Fruit fly (Drosophila melanogaster): ENCODE data around the gene obst-H.

obst-H gene

DNA sequence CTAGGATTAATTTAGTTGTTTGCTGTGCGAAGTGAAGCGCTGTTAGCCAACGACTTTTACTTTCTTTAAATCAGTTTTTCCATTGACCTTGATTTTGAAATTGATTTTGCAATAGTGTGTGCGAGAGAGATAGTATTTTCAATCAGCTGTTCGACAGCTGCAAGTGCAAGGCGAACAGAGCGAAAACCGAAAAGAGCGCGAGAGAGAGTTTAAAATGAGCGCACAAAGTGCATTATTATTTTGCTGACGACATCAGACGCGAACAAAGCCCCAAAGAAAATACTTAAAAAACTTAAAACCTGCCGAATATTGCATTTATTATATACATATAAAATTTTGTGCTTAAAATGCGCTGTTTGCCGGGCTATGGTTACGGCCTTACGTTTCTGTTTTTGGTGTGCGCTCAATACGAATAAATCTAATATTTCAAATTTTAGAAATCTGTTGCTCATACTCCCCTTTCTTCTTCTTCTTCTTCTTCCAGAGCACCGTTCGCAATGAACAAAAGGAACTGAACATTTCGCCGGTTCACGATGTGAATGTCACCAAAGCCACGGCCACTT is 17.3 kb downstream of the obst-H start:
- no peak for TF ChIP-seq noc (tag; optimal IDR thresholded peaks at IDR 0.05)

- peak; percentile 16 for TF ChIP-seq noc (tag; optimal IDR thresholded peaks at IDR 0.05)
Measured at dm6 chr3L:15510787-15511186, 18.3 kb downstream of the obst-H start, which contains the start of gene MsrA. TSS of gene MsrA (plus strand) at chr3L:15511052.

dm6 chr3L:15509398-15509797 is 19.6 kb downstream of the obst-H start, which contains the start of the genes gdl and gdl-ORF39:
TSS of gene gdl (plus strand) at chr3L:15509445.
TSS of gene gdl-ORF39 (plus strand) at chr3L:15509445.
- no peak for TF ChIP-seq noc (tag; optimal IDR thresholded peaks at IDR 0.05)

dm6 chr3L:15508750-15509149 is 20.3 kb downstream of the obst-H start, which contains the start of gene Z600:
TSS of gene Z600 (plus strand) at chr3L:15509061.
- no peak for TF ChIP-seq noc (tag; optimal IDR thresholded peaks at IDR 0.05)

dm6 chr3L:15508233-15508632 is 20.8 kb downstream of the obst-H start, which contains the start of gene CG7841:
TSS of gene CG7841 (minus strand) at chr3L:15508252.
- TF ChIP-seq noc (tag; optimal IDR thresholded peaks at IDR 0.05) = peak; percentile 99

dm6 chr3L:15507148-15507896 is 21.7 kb downstream of the obst-H start:
- no peak for TF ChIP-seq noc (tag; optimal IDR thresholded peaks at IDR 0.05)

dm6 chr3L:15506174-15506926 is 22.7 kb downstream of the obst-H start:
- no peak for TF ChIP-seq noc (tag; optimal IDR thresholded peaks at IDR 0.05)

DNA sequence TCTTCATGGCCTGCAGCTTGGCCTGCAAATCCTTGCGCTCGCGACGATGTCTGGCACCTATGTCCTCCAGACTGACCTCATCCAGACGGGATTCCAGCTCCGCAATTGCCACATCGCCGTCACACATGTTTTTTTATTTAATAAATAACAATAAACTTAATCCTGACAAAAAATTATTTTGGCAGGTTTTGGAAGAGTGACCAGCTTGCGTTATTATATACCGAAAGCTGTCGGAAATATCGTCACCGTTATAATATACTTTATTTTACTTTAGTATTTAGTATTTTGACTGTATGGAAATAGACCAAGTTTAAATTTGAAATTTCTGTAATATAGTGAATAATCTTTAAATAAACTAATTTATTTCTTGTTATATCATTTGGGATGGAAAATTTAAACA is 24.4 kb downstream of the obst-H start, which contains the start of gene CG7857:
TSS of gene CG7857 (minus strand) at position 208 of the 400 bp plus-strand sequence.
- no peak for TF ChIP-seq noc (tag; optimal IDR thresholded peaks at IDR 0.05)

dm6 chr3L:15502256-15502655 is 26.8 kb downstream of the obst-H start:
- TF ChIP-seq noc (tag; optimal IDR thresholded peaks at IDR 0.05) = no peak

dm6 chr3L:15501646-15501972 is 27.4 kb downstream of the obst-H start:
- peak; percentile 9 for TF ChIP-seq noc (tag; optimal IDR thresholded peaks at IDR 0.05)

dm6 chr3L:15500813-15501645 is 28.0 kb downstream of the obst-H start, which contains the start of gene CG7272:
TSS of gene CG7272 (plus strand) at chr3L:15500938.
- TF ChIP-seq noc (tag; optimal IDR thresholded peaks at IDR 0.05) = peak; percentile 12

- TF ChIP-seq noc (tag; optimal IDR thresholded peaks at IDR 0.05) = no peak
Measured at dm6 chr3L:15498745-15499144, 30.3 kb downstream of the obst-H start, which contains the start of gene CG7275. TSS of gene CG7275 (plus strand) at chr3L:15498959.

- no peak for TF ChIP-seq noc (tag; optimal IDR thresholded peaks at IDR 0.05)
Measured at dm6 chr3L:15497902-15498301, 31.1 kb downstream of the obst-H start, which contains the start of gene CG7276. TSS of gene CG7276 (plus strand) at chr3L:15498202.

DNA sequence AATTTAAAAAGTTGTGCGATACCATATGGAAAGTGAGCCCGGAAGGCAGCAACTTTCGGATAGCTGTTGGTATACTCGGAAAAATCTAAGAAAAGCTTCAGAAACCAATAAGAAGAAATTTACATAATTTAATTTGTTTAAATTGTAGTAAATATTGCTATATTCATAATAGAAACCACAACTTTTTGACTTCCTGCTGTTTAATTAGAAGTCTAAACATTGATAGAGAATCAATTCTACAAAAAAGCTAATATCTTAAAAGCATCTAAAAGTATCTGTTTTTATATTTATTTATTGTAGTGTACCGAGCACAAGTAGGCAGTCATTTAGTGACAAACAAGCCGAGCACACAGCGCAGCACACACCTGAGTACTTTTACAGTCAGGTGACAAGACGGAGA is 32.8 kb downstream of the obst-H start, which contains the start of gene CG13455:
TSS of gene CG13455 (plus strand) at position 301 of the 400 bp plus-strand sequence.
- TF ChIP-seq noc (tag; optimal IDR thresholded peaks at IDR 0.05) = no peak

DNA sequence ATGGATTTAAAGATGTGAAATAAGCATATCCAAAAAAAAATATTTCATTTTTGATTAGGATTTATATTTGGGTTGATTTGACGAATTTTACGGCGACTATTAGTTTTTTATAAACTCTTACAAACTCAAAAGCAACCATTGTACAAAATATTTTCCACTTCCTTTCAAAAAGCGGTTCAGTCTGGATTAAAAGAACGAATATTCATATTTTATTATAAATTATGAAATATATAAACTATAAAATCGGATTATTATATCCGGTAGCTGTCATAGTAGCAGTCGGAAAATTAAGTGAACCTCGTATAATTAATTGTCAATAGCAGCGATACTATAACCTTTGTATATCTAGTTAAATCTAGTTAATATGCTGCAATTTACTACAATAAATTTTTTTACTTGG is 33.6 kb downstream of the obst-H start, which contains the start of gene CG12355:
TSS of gene CG12355 (minus strand) at position 101 of the 400 bp plus-strand sequence.
- no peak for TF ChIP-seq noc (tag; optimal IDR thresholded peaks at IDR 0.05)
